Fruit fly (Drosophila melanogaster) whole organism, embryonic: ENCODE measurements around the gene Cyp6d4.

Experiments
- Bdp1 ChIP-seq: fragments of 200-800 bp; sonication (Bioruptor generic); optimal IDR thresholded peaks from 3 replicates; lab custom pipeline; 2016; ENCODE audit warnings: missing biosample characterization, missing genetic modification characterization
- CG10267 ChIP-seq: fragments of 200-800 bp; sonication (Bioruptor generic); optimal IDR thresholded peaks from 2 replicates; lab custom pipeline; 2018; ENCODE audit warnings: missing biosample characterization, mild to moderate bottlenecking, missing genetic modification characterization, moderate library complexity
- CG11504 ChIP-seq: fragments of 200-800 bp; sonication (Bioruptor generic); optimal IDR thresholded peaks from 3 replicates; lab custom pipeline; 2019; ENCODE audit warnings: missing biosample characterization, mild to moderate bottlenecking, missing genetic modification characterization, moderate library complexity
- CG11723 ChIP-seq: fragments of 200-800 bp; sonication (Bioruptor generic); optimal IDR thresholded peaks from 2 replicates; lab custom pipeline; 2017; ENCODE audit warnings: missing biosample characterization, mild to moderate bottlenecking, missing genetic modification characterization
- CG12391 ChIP-seq: fragments of 200-800 bp; sonication (Bioruptor generic); optimal IDR thresholded peaks from 3 replicates; lab custom pipeline; 2018; ENCODE audit warnings: missing biosample characterization, mild to moderate bottlenecking, missing genetic modification characterization, moderate library complexity
- CG14014 ChIP-seq: fragments of 200-800 bp; sonication (Bioruptor generic); IDR thresholded peaks from 2 replicates; pipeline ENCODE4 v1.3.6; 2022; ENCODE audit warnings: missing biosample characterization, missing genetic modification characterization
- CG1529 ChIP-seq: fragments of 200-800 bp; sonication (Bioruptor generic); optimal IDR thresholded peaks from 3 replicates; lab custom pipeline; 2018; ENCODE audit warnings: missing biosample characterization, missing genetic modification characterization
- CG15514 ChIP-seq: fragments of 200-800 bp; sonication (Bioruptor generic); optimal IDR thresholded peaks from 3 replicates; lab custom pipeline; 2017; ENCODE audit warnings: missing biosample characterization, missing genetic modification characterization, mild to moderate bottlenecking, moderate library complexity, missing genetic modification reagents
- CG16813 ChIP-seq: fragments of 200-800 bp; sonication (Bioruptor generic); IDR thresholded peaks from 3 replicates; pipeline ENCODE4 v1.3.6; 2022; ENCODE audit warnings: missing biosample characterization, missing genetic modification characterization; ENCODE audit not compliant: partially characterized antibody
- CG17186 ChIP-seq: fragments of 200-800 bp; sonication (Bioruptor generic); optimal IDR thresholded peaks from 3 replicates; lab custom pipeline; 2017; ENCODE audit warnings: missing biosample characterization, missing genetic modification reagents, missing genetic modification characterization
- CG17359 ChIP-seq: fragments of 200-800 bp; sonication (Bioruptor generic); optimal IDR thresholded peaks from 3 replicates; lab custom pipeline; 2018; ENCODE audit warnings: missing biosample characterization, mild to moderate bottlenecking, missing genetic modification characterization, moderate library complexity
- CG18262 ChIP-seq: fragments of 200-800 bp; optimal IDR thresholded peaks from 3 replicates; lab custom pipeline; 2019; ENCODE audit warnings: missing biosample characterization, mild to moderate bottlenecking, missing genetic modification characterization, moderate library complexity
- CG30431 ChIP-seq: fragments of 200-800 bp; sonication (Bioruptor generic); optimal IDR thresholded peaks from 2 replicates; lab custom pipeline; 2017; ENCODE audit warnings: missing biosample characterization, missing genetic modification characterization
- CG31365 ChIP-seq: fragments of 200-800 bp; sonication (Bioruptor generic); optimal IDR thresholded peaks from 2 replicates; lab custom pipeline; 2018; ENCODE audit warnings: missing biosample characterization, mild to moderate bottlenecking, missing genetic modification characterization
- CG32772 ChIP-seq: fragments of 200-800 bp; sonication (Bioruptor generic); IDR thresholded peaks from 2 replicates; pipeline ENCODE4 v1.3.6; 2022; ENCODE audit warnings: missing biosample characterization, missing genetic modification characterization
- CG34376 ChIP-seq: fragments of 200-800 bp; sonication (Bioruptor generic); optimal IDR thresholded peaks from 2 replicates; lab custom pipeline; 2018; ENCODE audit warnings: missing biosample characterization, mild to moderate bottlenecking, missing genetic modification characterization
- CG4282 ChIP-seq: fragments of 200-800 bp; sonication (Bioruptor generic); optimal IDR thresholded peaks from 2 replicates; lab custom pipeline; 2016; ENCODE audit warnings: missing biosample characterization, missing genetic modification characterization
- CG4707 ChIP-seq: fragments of 200-800 bp; sonication (Bioruptor generic); optimal IDR thresholded peaks from 2 replicates; lab custom pipeline; 2018; ENCODE audit warnings: missing biosample characterization, mild to moderate bottlenecking, missing genetic modification characterization, moderate library complexity
- CG6813 ChIP-seq: fragments of 200-800 bp; sonication (Bioruptor generic); optimal IDR thresholded peaks from 2 replicates; lab custom pipeline; 2017; ENCODE audit warnings: missing biosample characterization, missing genetic modification characterization, mild to moderate bottlenecking, moderate library complexity, missing genetic modification reagents
- CG8359 ChIP-seq: fragments of 200-800 bp; sonication (Bioruptor generic); optimal IDR thresholded peaks from 2 replicates; lab custom pipeline; 2017; ENCODE audit warnings: missing biosample characterization, mild to moderate bottlenecking, missing genetic modification characterization, borderline replicate concordance
- D ChIP-seq, 2 experiments: fragments of 200-800 bp in 1 of 2; fragments of >200 bp in 1 of 2; sonication (Bioruptor generic) in 1 of 2; optimal IDR thresholded peaks; 2 replicates in 1 of 2; 3 replicates in 1 of 2; lab custom pipeline; 2017; ENCODE audit warnings: mild to moderate bottlenecking in 1 of 2, missing biosample characterization in 1 of 2, missing genetic modification characterization in 1 of 2, missing genetic modification reagents in 1 of 2
- Deaf1 ChIP-seq: fragments of 200-800 bp; optimal IDR thresholded peaks from 3 replicates; lab custom pipeline; 2019; ENCODE audit warnings: missing biosample characterization, mild to moderate bottlenecking, missing genetic modification characterization, moderate library complexity
- Dfd ChIP-seq, 2 experiments: fragments of >200 bp; optimal IDR thresholded peaks; 2 replicates each; lab custom pipeline; 2017; ENCODE audit warnings: missing biosample characterization in 2 of 2, missing genetic modification characterization in 2 of 2
- Eip74EF ChIP-seq, 2 experiments: fragments of 200-800 bp in 1 of 2; fragments of >200 bp in 1 of 2; sonication (Bioruptor generic) in 1 of 2; optimal IDR thresholded peaks; 2 replicates each; lab custom pipeline; 2017 to 2019; ENCODE audit warnings: missing biosample characterization in 2 of 2, missing genetic modification characterization in 2 of 2, mild to moderate bottlenecking in 1 of 2, moderate library complexity in 1 of 2
- Lhr ChIP-seq: fragments of 200-800 bp; sonication (Bioruptor generic); optimal IDR thresholded peaks from 3 replicates; lab custom pipeline; 2017; ENCODE audit warnings: mild to moderate bottlenecking, missing biosample characterization, missing genetic modification reagents, missing genetic modification characterization
- Sin3A ChIP-seq: fragments of >200 bp; optimal IDR thresholded peaks from 2 replicates; lab custom pipeline; 2018
- az2 ChIP-seq: fragments of 200-800 bp; sonication (Bioruptor generic); optimal IDR thresholded peaks from 3 replicates; lab custom pipeline; 2016; ENCODE audit warnings: missing biosample characterization, missing genetic modification characterization
- bowl ChIP-seq: fragments of 200-800 bp; sonication (Bioruptor generic); IDR thresholded peaks from 2 replicates; pipeline ENCODE4 v1.3.6; 2022; ENCODE audit warnings: missing biosample characterization, missing genetic modification characterization
- cad ChIP-seq: fragments of >200 bp; optimal IDR thresholded peaks from 2 replicates; lab custom pipeline; 2017; ENCODE audit warnings: missing biosample characterization, missing genetic modification characterization
- caup ChIP-seq: fragments of 200-800 bp; sonication (Bioruptor generic); optimal IDR thresholded peaks from 3 replicates; lab custom pipeline; 2017; ENCODE audit warnings: missing biosample characterization, mild to moderate bottlenecking, missing genetic modification characterization, moderate library complexity; ENCODE audit not compliant: severe bottlenecking
- chif ChIP-seq, 2 experiments: fragments of 200-800 bp; sonication (Bioruptor generic); optimal IDR thresholded peaks; 3 replicates each; lab custom pipeline; 2016; ENCODE audit warnings: missing biosample characterization in 2 of 2, missing genetic modification characterization in 2 of 2
- eyg ChIP-seq: fragments of 200-800 bp; sonication (Bioruptor generic); optimal IDR thresholded peaks from 3 replicates; lab custom pipeline; 2016; ENCODE audit warnings: missing biosample characterization, missing genetic modification characterization
- fd102C ChIP-seq: fragments of 200-800 bp; sonication (Bioruptor generic); optimal IDR thresholded peaks from 2 replicates; lab custom pipeline; 2018; ENCODE audit warnings: missing biosample characterization, mild to moderate bottlenecking, missing genetic modification characterization, moderate library complexity
- klu ChIP-seq: fragments of 200-800 bp; sonication (Bioruptor generic); IDR thresholded peaks from 2 replicates; pipeline ENCODE4 v1.3.6; 2022; ENCODE audit warnings: missing biosample characterization, missing genetic modification characterization
- knrl ChIP-seq: fragments of 200-800 bp; sonication (Bioruptor generic); IDR thresholded peaks from 3 replicates; pipeline ENCODE4 v1.3.6; 2022; ENCODE audit warnings: missing biosample characterization, missing genetic modification characterization; ENCODE audit not compliant: partially characterized antibody
- nmo ChIP-seq: fragments of 200-800 bp; sonication (Bioruptor generic); optimal IDR thresholded peaks from 2 replicates; lab custom pipeline; 2018; ENCODE audit warnings: missing biosample characterization, mild to moderate bottlenecking, missing genetic modification characterization, moderate library complexity
- peb ChIP-seq: fragments of 200-800 bp; sonication (Bioruptor generic); IDR thresholded peaks from 2 replicates; pipeline ENCODE4 v1.3.6; 2022; ENCODE audit warnings: missing biosample characterization, missing genetic modification characterization
- pita ChIP-seq: fragments of 200-800 bp; sonication (Bioruptor generic); optimal IDR thresholded peaks from 2 replicates; lab custom pipeline; 2017; ENCODE audit warnings: missing biosample characterization, mild to moderate bottlenecking, missing genetic modification characterization
- ranshi ChIP-seq: fragments of 200-800 bp; sonication (Bioruptor generic); IDR thresholded peaks from 2 replicates; pipeline ENCODE4 v1.3.6; 2022; ENCODE audit warnings: missing biosample characterization, missing genetic modification characterization
- scrt ChIP-seq: fragments of 200-800 bp; sonication (Bioruptor generic); optimal IDR thresholded peaks from 2 replicates; lab custom pipeline; 2018; ENCODE audit warnings: missing biosample characterization, mild to moderate bottlenecking, missing genetic modification characterization, moderate library complexity
- sens ChIP-seq: fragments of 200-800 bp; sonication (Bioruptor generic); peaks from one replicate; lab custom pipeline; 2016; ENCODE audit warnings: missing biosample characterization, missing genetic modification characterization
- sisA ChIP-seq: fragments of 200-800 bp; sonication (Bioruptor generic); IDR thresholded peaks from 2 replicates; pipeline ENCODE4 v1.3.6; 2022; ENCODE audit warnings: missing biosample characterization, missing genetic modification characterization
- slou ChIP-seq: fragments of 200-800 bp; sonication (Bioruptor generic); optimal IDR thresholded peaks from 3 replicates; lab custom pipeline; 2016; ENCODE audit warnings: missing biosample characterization, missing genetic modification characterization
- sob ChIP-seq: fragments of 200-800 bp; sonication (Bioruptor generic); IDR thresholded peaks from 2 replicates; pipeline ENCODE4 v1.3.6; 2022; ENCODE audit warnings: missing biosample characterization, missing genetic modification characterization
- tll ChIP-seq, 2 experiments: fragments of 200-800 bp in 1 of 2; fragments of >200 bp in 1 of 2; sonication (Bioruptor generic) in 1 of 2; optimal IDR thresholded peaks; 2 replicates each; lab custom pipeline; 2017 to 2019; ENCODE audit warnings: missing biosample characterization in 2 of 2, missing genetic modification characterization in 2 of 2, mild to moderate bottlenecking in 1 of 2, moderate library complexity in 1 of 2
- tup ChIP-seq: fragments of 200-800 bp; sonication (Bioruptor generic); optimal IDR thresholded peaks from 2 replicates; lab custom pipeline; 2016; ENCODE audit warnings: missing biosample characterization, mild to moderate bottlenecking, missing genetic modification characterization, moderate library complexity
- wek ChIP-seq: fragments of 200-800 bp; sonication (Bioruptor generic); optimal IDR thresholded peaks from 3 replicates; lab custom pipeline; 2018; ENCODE audit warnings: missing biosample characterization, mild to moderate bottlenecking, missing genetic modification characterization, moderate library complexity

Cyp6d4 gene

dm6 chr3R:22724149-22724973, 26.2 kb downstream of the Cyp6d4 start, which contains the start of gene Irp-1A (continued):
- TF ChIP-seq chif (GFP tag; optimal IDR thresholded peaks at IDR 0.05; lab: Kevin White, UChicago) (no peak), CG17359 (tag; lab: Kevin White, UChicago) (peak; percentile 83), CG32772 (GFP tag; lab: Robert Waterston, UW) (peak; percentile 64), fd102C (GFP tag; lab: Kevin White, UChicago) (no peak), CG11504 (peak; percentile 85), peb (peak; percentile 32; the same call in 1 of the 2 replicates), CG14014 (GFP tag; lab: Robert Waterston, UW) (peak; percentile 81), tll (GFP tag; optimal IDR thresholded peaks at IDR 0.05; lab: Kevin White, UChicago) (no peak), Dfd (GFP tag; optimal IDR thresholded peaks at IDR 0.05; lab: Kevin White, UChicago) (no peak), CG10267 (peak; percentile 81), ranshi (peak; percentile 75), CG16813 (peak; percentile 81), CG18262 (tag; lab: Kevin White, UChicago) (peak; percentile 85), CG17186 (GFP tag; lab: Kevin White, UChicago) (no peak), scrt (GFP tag; lab: Kevin White, UChicago) (peak; percentile 37), sens (GFP tag; lab: Kevin White, UChicago) (peak; percentile 90), CG30431 (GFP tag; lab: Kevin White, UChicago) (no peak), knrl (peak; percentile 82), eyg (GFP tag; lab: Kevin White, UChicago) (no peak), CG34376 (GFP tag; lab: Kevin White, UChicago) (peak; percentile 7), CG4707 (GFP tag; lab: Kevin White, UChicago) (no peak), CG11723 (GFP tag; lab: Kevin White, UChicago) (no peak), Eip74EF (GFP tag; optimal IDR thresholded peaks at IDR 0.05; lab: Kevin White, UChicago) (peak in 1 of 2 experiments; percentile 73), Bdp1 (GFP tag; lab: Kevin White, UChicago) (peak; percentile 3), CG15514 (GFP tag; lab: Kevin White, UChicago) (peak; percentile 78), slou (GFP tag; lab: Kevin White, UChicago) (peak; percentile 54), tup (GFP tag; lab: Kevin White, UChicago) (no peak), sisA (GFP tag; lab: Robert Waterston, UW) (peak; percentile 24; the same call in 1 of the 2 replicates), CG31365 (tag; lab: Kevin White, UChicago) (no peak), caup (GFP tag; lab: Kevin White, UChicago) (peak; percentile 62), CG6813 (GFP tag; lab: Kevin White, UChicago) (peak; percentile 52), D (optimal IDR thresholded peaks at IDR 0.05; lab: Kevin White, UChicago) (no peak), D (GFP tag; optimal IDR thresholded peaks at IDR 0.05; lab: Kevin White, UChicago) (peak; percentile 33), pita (GFP tag; lab: Kevin White, UChicago) (no peak), CG8359 (GFP tag; lab: Kevin White, UChicago) (no peak), Deaf1 (tag; lab: Kevin White, UChicago) (peak; percentile 57), az2 (GFP tag; lab: Kevin White, UChicago) (peak; percentile 60), CG4282 (GFP tag; lab: Kevin White, UChicago) (no peak), sob (GFP tag; lab: Robert Waterston, UW) (peak; percentile 87), wek (GFP tag; lab: Kevin White, UChicago) (no peak), cad (GFP tag; lab: Kevin White, UChicago) (no peak), CG12391 (tag; lab: Kevin White, UChicago) (peak; percentile 91), klu (GFP tag; lab: Robert Waterston, UW) (peak; percentile 37; the same call in 1 of the 2 replicates), CG1529 (GFP tag; lab: Kevin White, UChicago) (peak; percentile 9), Sin3A (lab: Kevin White, UChicago) (peak; percentile 2), nmo (GFP tag; lab: Kevin White, UChicago) (peak; percentile 82), bowl (GFP tag; lab: Robert Waterston, UW) (0 out of 2 replicates have a peak, but pooled peaks have one; percentile 23), Lhr (GFP tag; lab: Kevin White, UChicago) (peak; percentile 47)
